Fruit fly (Drosophila melanogaster) whole organism, wandering third instar larva: Measurements from ENCODE around the gene RpL37A.

Source experiments
- Hr83 ChIP-seq: fragments of 200-300 bp; sonication (Bioruptor generic); optimal IDR thresholded peaks from 2 replicates; lab custom pipeline; 2016; ENCODE audit warnings: missing biosample characterization, mild to moderate bottlenecking, missing genetic modification characterization, moderate library complexity; ENCODE audit not compliant: poor library complexity, severe bottlenecking
- dsf ChIP-seq: sonication (Bioruptor generic); optimal IDR thresholded peaks from 2 replicates; lab custom pipeline; 2016; ENCODE audit warnings: missing biosample characterization, missing genetic modification characterization, borderline replicate concordance

- TF ChIP-seq Hr83 (GFP tag; lab: Kevin White, UChicago) (no peak), dsf (no peak)
These were observed 39.4 kb upstream of the RpL37A start for dm6 chr2L:5031399-5031798.
